Worm (Caenorhabditis elegans): Measurements from ENCODE around the gene fipr-29.

ce11 chrIII:3047040-3047439 lies 13.1 kb downstream of the fipr-29 start, which contains the start of gene cutl-25:
- TF ChIP-seq R02D3.7 (tag; optimal IDR thresholded peaks at IDR 0.05), result no peak
- TF ChIP-seq ceh-82 (tag; optimal IDR thresholded peaks at IDR 0.05), result no peak
- no peak for TF ChIP-seq zag-1 (tag; optimal IDR thresholded peaks at IDR 0.05)
- no peak for TF ChIP-seq nhr-12 (tag; optimal IDR thresholded peaks at IDR 0.05)
- TF ChIP-seq daf-12 (tag; optimal IDR thresholded peaks at IDR 0.05), result no peak
- no peak for TF ChIP-seq nhr-23 (tag; optimal IDR thresholded peaks at IDR 0.05)
- TF ChIP-seq nhr-11 (tag; optimal IDR thresholded peaks at IDR 0.05), result no peak
